Worm (Caenorhabditis elegans) whole organism, midembryonic: ENCODE results near the gene T28A11.17.

Experiments
- flt-1 ChIP-seq: fragments of 200-800 bp; sonication (Bioruptor generic); IDR thresholded peaks from 2 replicates; pipeline ENCODE4 v1.3.6; 2022; ENCODE audit warnings: missing genetic modification characterization, missing compliant biosample characterization
- ref-1 ChIP-seq: fragments of 200-800 bp; sonication (Bioruptor generic); conservative IDR thresholded peaks from 2 replicates; pipeline ENCODE4 v1.3.6; 2022; ENCODE audit warnings: missing genetic modification reagents, missing genetic modification characterization, missing compliant biosample characterization
- ztf-23 ChIP-seq: fragments of 200-800 bp; sonication (Bioruptor generic); IDR thresholded peaks from 2 replicates; pipeline ENCODE4 v1.3.6; 2022; ENCODE audit warnings: missing genetic modification reagents, missing genetic modification characterization, missing compliant biosample characterization
- ztf-29 ChIP-seq: fragments of 200-800 bp; sonication (Bioruptor generic); IDR thresholded peaks from 2 replicates; pipeline ENCODE4 v1.3.6; 2022; ENCODE audit warnings: missing genetic modification reagents, missing genetic modification characterization, missing compliant biosample characterization

- no peak for TF ChIP-seq flt-1 (GFP tag; lab: Robert Waterston, UW)
- TF ChIP-seq ztf-29 (GFP tag; lab: Robert Waterston, UW) = no peak
- TF ChIP-seq ref-1 (GFP tag; lab: Robert Waterston, UW) = no peak
- TF ChIP-seq ztf-23 (GFP tag; lab: Robert Waterston, UW) = no peak
These were observed 31.2 kb downstream of the T28A11.17 start, which contains the start of gene K08D9.6 for ce11 chrV:3234887-3235286.
